Worm (Caenorhabditis elegans): ENCODE measurements around the gene cnnm-3.

Gene cnnm-3

ce11 chrX:3009190-3009589 is 36.5 kb downstream of the cnnm-3 start, which contains the start of gene Y48D7A.1:
Gene Y48D7A.1 (plus strand): TSS chrX:3009490.
- no peak for TF ChIP-seq ztf-16 (tag; optimal IDR thresholded peaks at IDR 0.05)
- TF ChIP-seq pros-1 (tag; optimal IDR thresholded peaks at IDR 0.05): no peak
- no peak for TF ChIP-seq pqm-1 (tag; optimal IDR thresholded peaks at IDR 0.05)
- no peak for TF ChIP-seq unc-86 (tag; optimal IDR thresholded peaks at IDR 0.05)
- TF ChIP-seq ceh-14 (tag; optimal IDR thresholded peaks at IDR 0.05): no peak
- no peak for TF ChIP-seq ttx-3 (tag; optimal IDR thresholded peaks at IDR 0.05)
- TF ChIP-seq dve-1 (tag; optimal IDR thresholded peaks at IDR 0.05): no peak
- no peak for TF ChIP-seq pag-3 (tag; optimal IDR thresholded peaks at IDR 0.05; ENCODE audit: borderline replicate concordance)
- TF ChIP-seq tbx-7 (tag; optimal IDR thresholded peaks at IDR 0.05): no peak
- TF ChIP-seq ets-4 (tag; optimal IDR thresholded peaks at IDR 0.05): no peak
- no peak for TF ChIP-seq fax-1 (tag; optimal IDR thresholded peaks at IDR 0.05)
- no peak for TF ChIP-seq elt-2 (tag; optimal IDR thresholded peaks at IDR 0.05)
- TF ChIP-seq pax-1 (tag; optimal IDR thresholded peaks at IDR 0.05): no peak
- no peak for TF ChIP-seq K09A11.1 (tag; optimal IDR thresholded peaks at IDR 0.05; ENCODE audit: insufficient read depth)
- no peak for TF ChIP-seq hlh-13 (GFP tag; optimal IDR thresholded peaks at IDR 0.05)
- no peak for TF ChIP-seq ceh-18 (tag; optimal IDR thresholded peaks at IDR 0.05)

- TF ChIP-seq ceh-22 (tag; optimal IDR thresholded peaks at IDR 0.05): no peak
- TF ChIP-seq elt-4 (tag; optimal IDR thresholded peaks at IDR 0.05): no peak
- TF ChIP-seq unc-3 (GFP tag; conservative IDR thresholded peaks at IDR 0.05): no peak
- TF ChIP-seq unc-3 (tag; optimal IDR thresholded peaks at IDR 0.05): no peak
- no peak for TF ChIP-seq K09A11.1 (tag; optimal IDR thresholded peaks at IDR 0.05; ENCODE audit: insufficient read depth)
- TF ChIP-seq hlh-13 (GFP tag; optimal IDR thresholded peaks at IDR 0.05): no peak
- TF ChIP-seq zip-5 (tag; optimal IDR thresholded peaks at IDR 0.05): no peak
- no peak for TF ChIP-seq Y22D7AL.16 (tag; optimal IDR thresholded peaks at IDR 0.05)
- TF ChIP-seq ceh-14 (tag; optimal IDR thresholded peaks at IDR 0.05): no peak
- no peak for TF ChIP-seq dmd-4 (tag; optimal IDR thresholded peaks at IDR 0.05; ENCODE audit: borderline replicate concordance)
- no peak for TF ChIP-seq nhr-11 (tag; optimal IDR thresholded peaks at IDR 0.05)
These were observed 41.9 kb downstream of the cnnm-3 start, which contains the start of gene Y41G9A.6 for ce11 chrX:3003703-3004102. Gene Y41G9A.6 (minus strand): TSS chrX:3003803.

ce11 chrX:2999652-3000051 is 46.0 kb downstream of the cnnm-3 start, which contains the start of gene Y41G9A.17:
Gene Y41G9A.17 (minus strand): TSS chrX:2999752.
- TF ChIP-seq ceh-9 (tag; optimal IDR thresholded peaks at IDR 0.05): no peak
- TF ChIP-seq dve-1 (tag; optimal IDR thresholded peaks at IDR 0.05): no peak
- TF ChIP-seq pqm-1 (tag; optimal IDR thresholded peaks at IDR 0.05): no peak
- no peak for TF ChIP-seq ceh-6 (GFP tag; optimal IDR thresholded peaks at IDR 0.05)
- TF ChIP-seq sox-2 (GFP tag; IDR thresholded peaks at IDR 0.05): no peak
- no peak for TF ChIP-seq ceh-14 (tag; optimal IDR thresholded peaks at IDR 0.05)
- TF ChIP-seq syd-9 (tag; optimal IDR thresholded peaks at IDR 0.05): no peak
- no peak for TF ChIP-seq elt-4 (tag; optimal IDR thresholded peaks at IDR 0.05)
- no peak for TF ChIP-seq C08G9.2 (tag; optimal IDR thresholded peaks at IDR 0.05)
- no peak for TF ChIP-seq sdc-2 (tag; optimal IDR thresholded peaks at IDR 0.05)
- no peak for TF ChIP-seq dmd-4 (tag; optimal IDR thresholded peaks at IDR 0.05; ENCODE audit: borderline replicate concordance)
- TF ChIP-seq ttx-3 (tag; optimal IDR thresholded peaks at IDR 0.05): no peak
- no peak for TF ChIP-seq lim-6 (tag; optimal IDR thresholded peaks at IDR 0.05)
- no peak for TF ChIP-seq sox-4 (tag; optimal IDR thresholded peaks at IDR 0.05)
- TF ChIP-seq ama-1 (optimal IDR thresholded peaks at IDR 0.05): no peak
- TF ChIP-seq hlh-30 (tag; optimal IDR thresholded peaks at IDR 0.05; ENCODE audit: insufficient read depth): no peak
- no peak for TF ChIP-seq gmeb-2 (tag; optimal IDR thresholded peaks at IDR 0.05)
- no peak for TF ChIP-seq ceh-2 (tag; optimal IDR thresholded peaks at IDR 0.05)

DNA sequence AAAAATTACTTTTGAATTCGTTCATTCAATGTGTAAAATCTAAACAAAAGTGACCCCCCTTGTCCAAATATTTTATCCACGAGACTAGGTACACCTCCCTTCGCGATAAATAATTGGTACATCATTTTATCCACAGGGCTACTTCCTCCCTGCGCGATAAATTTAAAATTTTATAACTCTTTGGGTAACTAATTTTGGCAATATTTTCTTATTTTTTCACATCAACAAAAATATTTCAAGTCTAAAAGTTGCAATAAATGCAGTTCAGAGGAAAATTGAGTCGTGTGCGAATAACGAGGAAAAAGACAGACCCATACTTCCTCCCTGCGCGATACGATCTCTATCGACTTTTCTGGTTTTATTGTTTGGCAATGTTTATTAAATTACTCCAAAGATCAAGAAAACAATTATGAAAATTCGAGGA is 48.7 kb downstream of the cnnm-3 start:
- TF ChIP-seq madf-2 (tag; optimal IDR thresholded peaks at IDR 0.05) (no peak), ceh-31 (tag; optimal IDR thresholded peaks at IDR 0.05) (peak; percentile 95), pha-2 (tag; optimal IDR thresholded peaks at IDR 0.05) (peak; percentile 48), pat-9 (tag; optimal IDR thresholded peaks at IDR 0.05) (peak; percentile 55), ceh-9 (tag; optimal IDR thresholded peaks at IDR 0.05) (no peak), sox-2 (GFP tag; IDR thresholded peaks at IDR 0.05) (peak; percentile 73), pag-3 (tag; optimal IDR thresholded peaks at IDR 0.05; ENCODE audit: borderline replicate concordance) (peak; percentile 22), hlh-13 (GFP tag; optimal IDR thresholded peaks at IDR 0.05) (peak; percentile 33), Y22D7AL.16 (tag; optimal IDR thresholded peaks at IDR 0.05) (no peak), hlh-30 (tag; optimal IDR thresholded peaks at IDR 0.05; ENCODE audit: insufficient read depth) (peak; percentile 58), dmd-4 (tag; optimal IDR thresholded peaks at IDR 0.05; ENCODE audit: borderline replicate concordance) (no peak), ceh-34 (tag; optimal IDR thresholded peaks at IDR 0.05) (peak; percentile 88), ttx-3 (tag; optimal IDR thresholded peaks at IDR 0.05) (peak; percentile 57), hlh-6 (tag; optimal IDR thresholded peaks at IDR 0.05) (peak; percentile 8), pros-1 (tag; optimal IDR thresholded peaks at IDR 0.05) (peak; percentile 89), odd-2 (tag; optimal IDR thresholded peaks at IDR 0.05) (peak; percentile 6), mec-3 (tag; optimal IDR thresholded peaks at IDR 0.05; ENCODE audit: borderline replicate concordance) (no peak), hlh-15 (tag; optimal IDR thresholded peaks at IDR 0.05) (peak; percentile 40), tbx-2 (tag; optimal IDR thresholded peaks at IDR 0.05) (peak; percentile 95), che-1 (tag; optimal IDR thresholded peaks at IDR 0.05) (no peak)

Measured in whole organism, late embryonic.